Fruit fly (Drosophila melanogaster) whole organism, embryonic: ENCODE measurements around the gene CG14230.

Experiments
- Abd-B ChIP-seq: fragments of 200-800 bp; sonication (Bioruptor generic); optimal IDR thresholded peaks from 2 replicates; lab custom pipeline; 2018; ENCODE audit warnings: missing biosample characterization, mild to moderate bottlenecking, missing genetic modification characterization, moderate library complexity
- Atf-2 ChIP-seq: fragments of 200-800 bp; sonication (Bioruptor generic); optimal IDR thresholded peaks from 2 replicates; lab custom pipeline; 2016; ENCODE audit warnings: missing biosample characterization, missing genetic modification characterization
- CG10267 ChIP-seq: fragments of 200-800 bp; sonication (Bioruptor generic); optimal IDR thresholded peaks from 2 replicates; lab custom pipeline; 2018; ENCODE audit warnings: missing biosample characterization, mild to moderate bottlenecking, missing genetic modification characterization, moderate library complexity
- CG10321 ChIP-seq: fragments of 200-800 bp; sonication (Bioruptor generic); IDR thresholded peaks from 2 replicates; pipeline ENCODE4 v1.3.6; 2022; ENCODE audit warnings: missing biosample characterization, missing genetic modification characterization
- CG12299 ChIP-seq: fragments of 200-800 bp; sonication (Bioruptor generic); optimal IDR thresholded peaks from 2 replicates; lab custom pipeline; 2018; ENCODE audit warnings: missing biosample characterization, mild to moderate bottlenecking, missing genetic modification characterization
- CG13287 ChIP-seq: fragments of 200-800 bp; sonication (Bioruptor generic); IDR thresholded peaks from 2 replicates; pipeline ENCODE4 v1.3.6; 2022; ENCODE audit warnings: missing biosample characterization, missing genetic modification characterization; ENCODE audit not compliant: partially characterized antibody
- CG14710 ChIP-seq: fragments of 200-800 bp; sonication (Bioruptor generic); optimal IDR thresholded peaks from 3 replicates; lab custom pipeline; 2019; ENCODE audit warnings: missing biosample characterization, mild to moderate bottlenecking, missing genetic modification characterization, moderate library complexity
- CG1647 ChIP-seq: fragments of 200-800 bp; sonication (Bioruptor generic); optimal IDR thresholded peaks from 3 replicates; lab custom pipeline; 2016; ENCODE audit warnings: missing biosample characterization, missing genetic modification characterization
- CG2129 ChIP-seq: fragments of 200-800 bp; sonication (Bioruptor generic); IDR thresholded peaks from 2 replicates; pipeline ENCODE4 v1.3.6; 2022; ENCODE audit warnings: missing biosample characterization, missing genetic modification characterization; ENCODE audit not compliant: partially characterized antibody
- CG3163 ChIP-seq: fragments of 200-800 bp; sonication (Bioruptor generic); optimal IDR thresholded peaks from 3 replicates; lab custom pipeline; 2016; ENCODE audit warnings: missing biosample characterization, missing genetic modification characterization
- CG42726 ChIP-seq: fragments of 200-800 bp; sonication (Bioruptor generic); IDR thresholded peaks from 2 replicates; pipeline ENCODE4 v1.3.6; 2022; ENCODE audit warnings: missing biosample characterization, missing genetic modification characterization; ENCODE audit not compliant: partially characterized antibody
- CG4707 ChIP-seq: fragments of 200-800 bp; sonication (Bioruptor generic); optimal IDR thresholded peaks from 2 replicates; lab custom pipeline; 2018; ENCODE audit warnings: missing biosample characterization, mild to moderate bottlenecking, missing genetic modification characterization, moderate library complexity
- CG8388 ChIP-seq: fragments of 200-800 bp; sonication (Bioruptor generic); optimal IDR thresholded peaks from 2 replicates; lab custom pipeline; 2019; ENCODE audit warnings: missing biosample characterization, mild to moderate bottlenecking, missing genetic modification characterization, moderate library complexity
- CG8478 ChIP-seq: fragments of >200 bp; optimal IDR thresholded peaks from 2 replicates; lab custom pipeline; 2018
- CG8765 ChIP-seq: fragments of 200-800 bp; sonication (Bioruptor generic); IDR thresholded peaks from 2 replicates; pipeline ENCODE4 v1.3.6; 2022; ENCODE audit warnings: missing biosample characterization, missing genetic modification characterization
- CG9727 ChIP-seq: fragments of 200-800 bp; sonication (Bioruptor generic); optimal IDR thresholded peaks from 3 replicates; lab custom pipeline; 2017; ENCODE audit warnings: missing biosample characterization, mild to moderate bottlenecking, missing genetic modification characterization
- Doc3 ChIP-seq: fragments of 200-800 bp; sonication (Bioruptor generic); IDR thresholded peaks from 3 replicates; pipeline ENCODE4 v1.3.6; 2022; ENCODE audit warnings: missing biosample characterization, missing genetic modification characterization; ENCODE audit not compliant: partially characterized antibody
- Ets65A ChIP-seq: fragments of 200-800 bp; sonication (Bioruptor generic); peaks from one replicate; lab custom pipeline; 2016; ENCODE audit warnings: missing biosample characterization, missing genetic modification characterization
- Ets97D ChIP-seq: fragments of 200-800 bp; sonication (Bioruptor generic); optimal IDR thresholded peaks from 3 replicates; lab custom pipeline; 2016; ENCODE audit warnings: missing biosample characterization, missing genetic modification characterization
- Gug ChIP-seq: fragments of 200-800 bp; sonication (Bioruptor generic); IDR thresholded peaks from 4 replicates; pipeline ENCODE4 v1.3.6; 2022; ENCODE audit warnings: missing biosample characterization, missing genetic modification characterization
- HLH54F ChIP-seq: fragments of 200-800 bp; sonication (Bioruptor generic); optimal IDR thresholded peaks from 3 replicates; lab custom pipeline; 2016; ENCODE audit warnings: missing biosample characterization, missing genetic modification characterization
- HmgZ ChIP-seq: fragments of 200-800 bp; sonication (Bioruptor generic); optimal IDR thresholded peaks from 2 replicates; lab custom pipeline; 2018; ENCODE audit warnings: missing biosample characterization, mild to moderate bottlenecking, missing genetic modification characterization
- Med ChIP-seq: fragments of 200-800 bp; sonication (Bioruptor generic); peaks from one replicate; lab custom pipeline; 2016; ENCODE audit warnings: missing biosample characterization, missing genetic modification characterization, mild to moderate bottlenecking, inconsistent platforms, moderate library complexity
- Scr ChIP-seq: fragments of 200-800 bp; sonication (Bioruptor generic); IDR thresholded peaks from 2 replicates; pipeline ENCODE4 v1.3.6; 2022; ENCODE audit warnings: missing biosample characterization, missing genetic modification characterization; ENCODE audit not compliant: partially characterized antibody
- Sin3A ChIP-seq: fragments of >200 bp; optimal IDR thresholded peaks from 2 replicates; lab custom pipeline; 2018
- Sry-δ ChIP-seq: fragments of 200-800 bp; sonication (Bioruptor generic); optimal IDR thresholded peaks from 2 replicates; lab custom pipeline; 2016; ENCODE audit warnings: missing biosample characterization, missing genetic modification characterization
- Xbp1 ChIP-seq: fragments of 200-800 bp; sonication (Bioruptor generic); optimal IDR thresholded peaks from 3 replicates; lab custom pipeline; 2016; ENCODE audit warnings: missing biosample characterization, mild to moderate bottlenecking, missing genetic modification characterization
- YL-1 ChIP-seq: fragments of 200-800 bp; sonication (Bioruptor generic); optimal IDR thresholded peaks from 3 replicates; lab custom pipeline; 2017; ENCODE audit warnings: missing biosample characterization, mild to moderate bottlenecking, missing genetic modification characterization
- ara ChIP-seq: fragments of 200-800 bp; sonication (Bioruptor generic); IDR thresholded peaks from 2 replicates; pipeline ENCODE4 v1.3.6; 2022; ENCODE audit warnings: missing biosample characterization, missing genetic modification characterization
- ato ChIP-seq: fragments of 200-800 bp; sonication (Bioruptor generic); IDR thresholded peaks from 2 replicates; pipeline ENCODE4 v1.3.6; 2022; ENCODE audit warnings: missing biosample characterization, missing genetic modification characterization; ENCODE audit not compliant: partially characterized antibody
- az2 ChIP-seq: fragments of 200-800 bp; sonication (Bioruptor generic); optimal IDR thresholded peaks from 3 replicates; lab custom pipeline; 2016; ENCODE audit warnings: missing biosample characterization, missing genetic modification characterization
- bbx ChIP-seq: fragments of 200-800 bp; sonication (Bioruptor generic); IDR thresholded peaks from 2 replicates; pipeline ENCODE4 v1.3.6; 2022; ENCODE audit warnings: missing biosample characterization, missing genetic modification characterization; ENCODE audit not compliant: partially characterized antibody
- bigmax ChIP-seq: fragments of 200-800 bp; sonication (Bioruptor generic); optimal IDR thresholded peaks from 2 replicates; lab custom pipeline; 2018; ENCODE audit warnings: missing biosample characterization, mild to moderate bottlenecking, missing genetic modification characterization
- chinmo ChIP-seq: fragments of 200-800 bp; sonication (Bioruptor generic); IDR thresholded peaks from 4 replicates; pipeline ENCODE4 v1.3.6; 2022; ENCODE audit warnings: missing biosample characterization, missing genetic modification characterization; ENCODE audit not compliant: partially characterized antibody
- croc ChIP-seq: fragments of 200-800 bp; sonication (Bioruptor generic); conservative IDR thresholded peaks from 3 replicates; pipeline ENCODE4 v1.3.6; 2022; ENCODE audit warnings: missing biosample characterization, missing genetic modification characterization
- fd96Cb ChIP-seq: fragments of 200-800 bp; sonication (Bioruptor generic); optimal IDR thresholded peaks from 2 replicates; lab custom pipeline; 2018; ENCODE audit warnings: missing biosample characterization, mild to moderate bottlenecking, missing genetic modification characterization, moderate library complexity
- gem ChIP-seq: fragments of 200-800 bp; sonication (Bioruptor generic); optimal IDR thresholded peaks from 2 replicates; lab custom pipeline; 2019; ENCODE audit warnings: missing biosample characterization, mild to moderate bottlenecking, missing genetic modification characterization, moderate library complexity
- ham ChIP-seq: fragments of 200-800 bp; sonication (Bioruptor generic); IDR thresholded peaks from 2 replicates; pipeline ENCODE4 v1.3.6; 2022; ENCODE audit warnings: missing biosample characterization, missing genetic modification characterization
- her ChIP-seq: fragments of 200-800 bp; sonication (Bioruptor generic); optimal IDR thresholded peaks from 2 replicates; lab custom pipeline; 2016; ENCODE audit warnings: missing biosample characterization, missing genetic modification characterization
- knrl ChIP-seq: fragments of 200-800 bp; sonication (Bioruptor generic); IDR thresholded peaks from 3 replicates; pipeline ENCODE4 v1.3.6; 2022; ENCODE audit warnings: missing biosample characterization, missing genetic modification characterization; ENCODE audit not compliant: partially characterized antibody
- pzg ChIP-seq: fragments of 200-800 bp; sonication (Bioruptor generic); optimal IDR thresholded peaks from 3 replicates; lab custom pipeline; 2018; ENCODE audit warnings: missing biosample characterization, mild to moderate bottlenecking, missing genetic modification characterization, moderate library complexity
- sd ChIP-seq: fragments of 200-800 bp; sonication (Bioruptor generic); optimal IDR thresholded peaks from 3 replicates; lab custom pipeline; 2018; ENCODE audit warnings: missing biosample characterization, mild to moderate bottlenecking, missing genetic modification characterization, moderate library complexity
- sens ChIP-seq: fragments of 200-800 bp; sonication (Bioruptor generic); peaks from one replicate; lab custom pipeline; 2016; ENCODE audit warnings: missing biosample characterization, missing genetic modification characterization
- slbo ChIP-seq: fragments of 200-800 bp; sonication (Bioruptor generic); IDR thresholded peaks from 2 replicates; pipeline ENCODE4 v1.3.6; 2022; ENCODE audit warnings: missing biosample characterization, missing genetic modification characterization
- slou ChIP-seq: fragments of 200-800 bp; sonication (Bioruptor generic); optimal IDR thresholded peaks from 3 replicates; lab custom pipeline; 2016; ENCODE audit warnings: missing biosample characterization, missing genetic modification characterization
- sob ChIP-seq: fragments of 200-800 bp; sonication (Bioruptor generic); IDR thresholded peaks from 2 replicates; pipeline ENCODE4 v1.3.6; 2022; ENCODE audit warnings: missing biosample characterization, missing genetic modification characterization
- trem ChIP-seq: fragments of 200-800 bp; optimal IDR thresholded peaks from 3 replicates; lab custom pipeline; 2019; ENCODE audit warnings: missing biosample characterization, mild to moderate bottlenecking, missing genetic modification characterization, moderate library complexity
- zen2 ChIP-seq: fragments of 200-800 bp; sonication (Bioruptor generic); IDR thresholded peaks from 3 replicates; pipeline ENCODE4 v1.3.6; 2022; ENCODE audit warnings: missing biosample characterization, missing genetic modification characterization; ENCODE audit not compliant: partially characterized antibody

The CG14230 gene

DNA sequence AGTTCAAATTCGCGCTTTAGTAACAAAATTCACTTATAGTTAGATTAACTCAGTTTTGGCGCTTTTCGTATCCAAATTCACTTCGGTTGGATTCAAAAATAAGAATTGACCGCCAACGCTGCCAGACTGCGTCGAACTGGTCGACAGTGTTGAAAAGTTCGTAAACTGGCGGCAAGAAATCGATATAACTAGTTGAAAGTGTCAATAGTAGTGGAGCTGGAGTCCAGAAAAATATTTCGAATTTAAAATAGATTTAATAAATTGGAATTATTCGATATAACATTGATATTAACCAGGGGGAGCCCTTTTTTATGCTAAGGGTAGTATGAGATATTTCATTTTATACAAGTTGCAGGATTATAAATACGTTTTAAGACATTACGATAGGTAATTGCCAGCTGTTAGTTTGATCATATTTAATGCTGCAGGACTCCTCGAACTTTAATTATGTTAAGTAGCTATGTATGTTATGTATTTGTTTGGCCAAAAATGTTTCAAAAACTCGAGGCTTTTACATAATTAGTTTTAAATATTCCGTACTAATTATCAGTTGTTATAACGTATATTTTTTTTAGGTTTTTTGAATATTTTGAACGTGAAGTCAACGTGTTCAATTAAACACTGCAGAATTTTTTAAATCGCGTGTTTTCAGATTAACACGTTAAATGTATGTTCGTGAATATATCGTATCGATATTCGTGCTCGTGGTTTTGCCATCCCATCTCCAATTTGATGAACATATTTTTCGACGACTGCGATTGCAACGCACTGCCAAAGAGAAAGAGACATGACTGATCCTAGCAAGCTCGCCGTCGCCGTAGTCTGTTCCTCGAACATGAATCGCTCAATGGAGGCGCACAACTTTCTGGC, 39.9 kb upstream of the CG14230 start, which contains the start of the genes CG14223 and Ssu72 (continued):
- TF ChIP-seq CG10321 (GFP tag; lab: Robert Waterston, UW) (no peak), Atf-2 (GFP tag; lab: Kevin White, UChicago) (no peak), sens (GFP tag; lab: Kevin White, UChicago) (peak; percentile 67), Scr (GFP tag; lab: Robert Waterston, UW) (peak; percentile 84), sob (GFP tag; lab: Robert Waterston, UW) (no peak), HLH54F (peak; percentile 7), CG1647 (GFP tag; lab: Kevin White, UChicago) (peak; percentile 14), bbx (GFP tag; lab: Robert Waterston, UW) (peak; percentile 83), trem (tag; lab: Kevin White, UChicago) (peak; percentile 6), ara (GFP tag; lab: Robert Waterston, UW) (no peak), fd96Cb (tag; lab: Kevin White, UChicago) (no peak), ham (GFP tag; lab: Robert Waterston, UW) (no peak), CG4707 (GFP tag; lab: Kevin White, UChicago) (no peak), Xbp1 (no peak), az2 (GFP tag; lab: Kevin White, UChicago) (no peak), CG2129 (GFP tag; lab: Robert Waterston, UW) (peak; percentile 71), CG8478 (no peak), gem (tag; lab: Kevin White, UChicago) (peak; percentile 13), ato (GFP tag; lab: Robert Waterston, UW) (peak; percentile 64), CG9727 (GFP tag; lab: Kevin White, UChicago) (no peak), pzg (GFP tag; lab: Kevin White, UChicago) (peak; percentile 59), Ets65A (GFP tag; lab: Kevin White, UChicago) (peak; percentile 38), Med (GFP tag; lab: Kevin White, UChicago) (peak; percentile 82), zen2 (GFP tag; lab: Robert Waterston, UW) (peak; percentile 91), CG14710 (peak; percentile 31), croc (GFP tag; lab: Robert Waterston, UW) (no peak), sd (tag; lab: Kevin White, UChicago) (no peak), slou (GFP tag; lab: Kevin White, UChicago) (no peak), CG8388 (GFP tag; lab: Kevin White, UChicago) (no peak), YL-1 (GFP tag; lab: Kevin White, UChicago) (peak; percentile 21), Sin3A (lab: Kevin White, UChicago) (peak; percentile 22), CG42726 (GFP tag; lab: Robert Waterston, UW) (peak; percentile 64; the same call in 1 of the 2 replicates), bigmax (no peak), Sry-δ (GFP tag; lab: Kevin White, UChicago) (peak; percentile 78), HmgZ (tag; lab: Kevin White, UChicago) (peak; percentile 3), CG13287 (GFP tag; lab: Robert Waterston, UW) (peak; percentile 84), Doc3 (GFP tag; lab: Robert Waterston, UW) (peak; percentile 80), slbo (GFP tag; lab: Robert Waterston, UW) (peak; percentile 44; the same call in 1 of the 2 replicates), Abd-B (GFP tag; lab: Kevin White, UChicago) (no peak), CG10267 (peak; percentile 86), CG3163 (no peak), her (GFP tag; lab: Kevin White, UChicago) (no peak), CG12299 (tag; lab: Kevin White, UChicago) (no peak), Gug (GFP tag; lab: Robert Waterston, UW) (0 out of 4 replicates have a peak, but pooled peaks have one; percentile 13), chinmo (0 out of 4 replicates have a peak, but pooled peaks have one; percentile 52), knrl (GFP tag; lab: Robert Waterston, UW) (peak; percentile 78; the same call in 2 of the 3 replicates), CG8765 (GFP tag; lab: Robert Waterston, UW) (no peak), Ets97D (GFP tag; lab: Kevin White, UChicago) (peak; percentile 33)
